In the genomic region with DNA sequence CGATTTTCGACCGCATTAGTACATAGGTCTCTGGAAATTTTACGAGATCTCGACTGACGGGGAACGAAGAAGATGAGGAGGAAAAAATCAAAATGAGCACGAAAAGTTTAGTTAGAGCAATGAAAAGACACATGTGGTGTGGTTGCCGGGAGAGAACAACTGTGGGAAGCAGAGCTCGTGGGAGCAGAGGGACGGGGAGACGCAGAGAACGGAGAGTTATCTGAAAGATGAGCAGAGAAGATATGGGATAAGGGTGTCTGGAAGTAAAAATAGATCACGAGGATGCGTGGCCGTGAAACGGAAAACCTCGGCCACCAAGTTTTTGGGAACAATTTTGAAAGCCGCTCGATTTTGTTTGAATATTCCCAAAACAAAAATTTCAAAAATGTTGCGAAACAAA, we compare ENCODE assay signal across 7 worm cellular contexts.
A peak's percentile ranks its signal among the peaks of the same experiment; 100 is the strongest.
TF ChIP-seq lines count a peak whose summit lies in the region.

Gene Y41D4A.7, minus strand, starts transcription at position 18 of the 400 bp plus-strand sequence.

TF ChIP-seq in whole organism, L1 larva, 84 proteins besides CTCF, POLR2A, EP300 and RAD21 (continues in another document):
- TF ChIP-seq pag-3 (tag; optimal IDR thresholded peaks at IDR 0.05; lab: Kevin White, UChicago; ENCODE audit: borderline replicate concordance, insufficient read depth): no peak
- peak; percentile 20 for TF ChIP-seq lin-13 (GFP tag; optimal IDR thresholded peaks at IDR 0.05; lab: Kevin White, UChicago)
- TF ChIP-seq hlh-4 (tag; optimal IDR thresholded peaks at IDR 0.05; lab: Kevin White, UChicago): no peak
- TF ChIP-seq hlh-17 (GFP tag; optimal IDR thresholded peaks at IDR 0.05; lab: Kevin White, UChicago; ENCODE audit: borderline replicate concordance): no peak
- TF ChIP-seq unc-86 (tag; optimal IDR thresholded peaks at IDR 0.05; lab: Kevin White, UChicago): no peak
- TF ChIP-seq lin-15B (tag; optimal IDR thresholded peaks at IDR 0.05; lab: Kevin White, UChicago): no peak
- no peak for TF ChIP-seq tlp-1 (tag; optimal IDR thresholded peaks at IDR 0.05; lab: Kevin White, UChicago)
- TF ChIP-seq mef-2 (tag; optimal IDR thresholded peaks at IDR 0.05; lab: Kevin White, UChicago): no peak
- TF ChIP-seq mab-9 (GFP tag; IDR thresholded peaks at IDR 0.05; lab: Robert Waterston, UW): no peak
- TF ChIP-seq blmp-1 (tag; optimal IDR thresholded peaks at IDR 0.05; lab: Kevin White, UChicago): no peak
- no peak for TF ChIP-seq unc-30 (tag; optimal IDR thresholded peaks at IDR 0.05; lab: Kevin White, UChicago)
- TF ChIP-seq zip-4 (GFP tag; optimal IDR thresholded peaks at IDR 0.05; lab: Kevin White, UChicago): no peak

TF ChIP-seq in whole organism, L2 larva, 48 proteins besides CTCF, POLR2A, EP300 and RAD21 (continues in another document):
- TF ChIP-seq nhr-23 (tag; optimal IDR thresholded peaks at IDR 0.05; lab: Kevin White, UChicago): no peak
- no peak for TF ChIP-seq ztf-4 (tag; optimal IDR thresholded peaks at IDR 0.05; lab: Kevin White, UChicago)
- no peak for TF ChIP-seq ama-1 (optimal IDR thresholded peaks at IDR 0.05; lab: Kevin White, UChicago)
- no peak for TF ChIP-seq ztf-1 (GFP tag; conservative IDR thresholded peaks at IDR 0.05; lab: Robert Waterston, UW)
- TF ChIP-seq nhr-129 (tag; optimal IDR thresholded peaks at IDR 0.05; lab: Kevin White, UChicago): peak; percentile 50
- TF ChIP-seq nhr-11 (tag; optimal IDR thresholded peaks at IDR 0.05; lab: Kevin White, UChicago): no peak
- no peak for TF ChIP-seq skn-1 (tag; optimal IDR thresholded peaks at IDR 0.05; lab: Kevin White, UChicago)
- peak; percentile 49 for TF ChIP-seq F13H6.1 (tag; optimal IDR thresholded peaks at IDR 0.05; lab: Kevin White, UChicago)
- TF ChIP-seq egl-27 (tag; optimal IDR thresholded peaks at IDR 0.05; lab: Kevin White, UChicago): no peak
- TF ChIP-seq peb-1 (tag; optimal IDR thresholded peaks at IDR 0.05; lab: Kevin White, UChicago): no peak
- TF ChIP-seq elt-1 (tag; optimal IDR thresholded peaks at IDR 0.05; lab: Kevin White, UChicago): no peak
- no peak for TF ChIP-seq dmd-4 (tag; optimal IDR thresholded peaks at IDR 0.05; lab: Kevin White, UChicago)
- TF ChIP-seq lin-39 (tag; optimal IDR thresholded peaks at IDR 0.05; lab: Kevin White, UChicago): no peak

TF ChIP-seq in whole organism, L3 larva, 47 proteins besides CTCF, POLR2A, EP300 and RAD21:
- no peak for TF ChIP-seq ceh-9 (tag; optimal IDR thresholded peaks at IDR 0.05; lab: Kevin White, UChicago)
- no peak for TF ChIP-seq nhr-43 (tag; optimal IDR thresholded peaks at IDR 0.05; lab: Kevin White, UChicago; ENCODE audit: poor library complexity, severe bottlenecking)
- peak; percentile 11 for TF ChIP-seq nfya-1 (tag; optimal IDR thresholded peaks at IDR 0.05; lab: Kevin White, UChicago; ENCODE audit: insufficient read depth)
- TF ChIP-seq tbx-2 (tag; optimal IDR thresholded peaks at IDR 0.05; lab: Kevin White, UChicago): no peak
- TF ChIP-seq unc-39 (tag; optimal IDR thresholded peaks at IDR 0.05; lab: Kevin White, UChicago): no peak

TF ChIP-seq in whole organism, L4 larva, 104 proteins besides CTCF, POLR2A, EP300 and RAD21:
- TF ChIP-seq unc-62 (GFP tag; optimal IDR thresholded peaks at IDR 0.05 in 1 of 2; lab: Kevin White, UChicago) (peak in 1 of 2 experiments; percentile 78), unc-62 (tag; optimal IDR thresholded peaks at IDR 0.05; lab: Kevin White, UChicago) (no peak), nhr-11 (tag; optimal IDR thresholded peaks at IDR 0.05; lab: Kevin White, UChicago) (peak; percentile 33), mdl-1 (tag; optimal IDR thresholded peaks at IDR 0.05; lab: Kevin White, UChicago) (peak in 1 of 2 experiments; percentile 14), fos-1 (tag; optimal IDR thresholded peaks at IDR 0.05; lab: Kevin White, UChicago) (no peak), snpc-1.2 (GFP tag; IDR thresholded peaks at IDR 0.05; lab: Robert Waterston, UW) (no peak), hif-1 (tag; optimal IDR thresholded peaks at IDR 0.05; lab: Kevin White, UChicago) (peak in 1 of 2 experiments; percentile 13), nhr-237 (tag; optimal IDR thresholded peaks at IDR 0.05; lab: Kevin White, UChicago) (no peak), hlh-11 (tag; optimal IDR thresholded peaks at IDR 0.05; lab: Kevin White, UChicago) (peak; percentile 20), mxl-3 (GFP tag; optimal IDR thresholded peaks at IDR 0.05; lab: Kevin White, UChicago) (no peak)

TF ChIP-seq in whole organism, late embryonic, 69 proteins besides CTCF, POLR2A, EP300 and RAD21:
- TF ChIP-seq hlh-30 (tag; optimal IDR thresholded peaks at IDR 0.05; lab: Kevin White, UChicago; ENCODE audit: insufficient read depth) (peak; percentile 24), ceh-18 (tag; optimal IDR thresholded peaks at IDR 0.05; lab: Kevin White, UChicago) (peak; percentile 40), rnt-1 (tag; optimal IDR thresholded peaks at IDR 0.05; lab: Kevin White, UChicago) (peak; percentile 24), hlh-6 (tag; optimal IDR thresholded peaks at IDR 0.05; lab: Kevin White, UChicago) (no peak)

TF ChIP-seq in whole organism, mixed stage, embryonic, 35 proteins besides CTCF, POLR2A, EP300 and RAD21:
- TF ChIP-seq hlh-1 (tag; optimal IDR thresholded peaks at IDR 0.05; lab: Kevin White, UChicago) (peak; percentile 92), ces-1 (GFP tag; optimal IDR thresholded peaks at IDR 0.05; lab: Kevin White, UChicago) (no peak), M03D4.4 (tag; optimal IDR thresholded peaks at IDR 0.05; lab: Kevin White, UChicago) (no peak)
TF ChIP-seq in whole organism, mixed stage, embryonic: peak in this region for 1.

TF ChIP-seq in whole organism, young adult, 124 proteins besides CTCF, POLR2A, EP300 and RAD21:
- no peak for TF ChIP-seq snpc-1.1 (tag; optimal IDR thresholded peaks at IDR 0.05; lab: Kevin White, UChicago; ENCODE audit: insufficient read depth)
- TF ChIP-seq zfh-2 (GFP tag; conservative IDR thresholded peaks at IDR 0.05; lab: Robert Waterston, UW): 0 out of 2 replicates have a peak, but pooled peaks have one; percentile 39
